Worm (Caenorhabditis elegans): Measurements from ENCODE around the gene ZK1248.15.

ce11 chrII:5871508-5871907, 33.2 kb upstream of the ZK1248.15 start:
- TF ChIP-seq mdl-1 (tag; optimal IDR thresholded peaks at IDR 0.05) (no peak), fos-1 (tag; optimal IDR thresholded peaks at IDR 0.05) (no peak), tbx-2 (tag; optimal IDR thresholded peaks at IDR 0.05) (no peak), unc-39 (tag; optimal IDR thresholded peaks at IDR 0.05) (no peak), ama-1 (optimal IDR thresholded peaks at IDR 0.05) (no peak), pha-4 (tag; optimal IDR thresholded peaks at IDR 0.05) (no peak), hmg-11 (tag; optimal IDR thresholded peaks at IDR 0.05) (no peak), nhr-76 (tag; optimal IDR thresholded peaks at IDR 0.05) (no peak), ceh-82 (tag; optimal IDR thresholded peaks at IDR 0.05) (no peak)
